Worm (Caenorhabditis elegans) whole organism, dauer: Measurements from ENCODE around the gene C28C12.12.

Experiments used
- unc-62 ChIP-seq: sonication (generic microtip); optimal IDR thresholded peaks from 2 replicates; lab custom pipeline; 2017; ENCODE audit warnings: missing biosample characterization, missing genetic modification reagents, missing genetic modification characterization

Gene C28C12.12

ce11 chrIV:8450534-8450933 is 45.6 kb downstream of the C28C12.12 start:
- no peak for TF ChIP-seq unc-62 (GFP tag; lab: Kevin White, UChicago)

- no peak for TF ChIP-seq unc-62 (GFP tag; lab: Kevin White, UChicago)
Measured at ce11 chrIV:8449869-8450268, 46.3 kb downstream of the C28C12.12 start.

- no peak for TF ChIP-seq unc-62 (GFP tag; lab: Kevin White, UChicago)
Measured at ce11 chrIV:8446904-8447303, 49.3 kb downstream of the C28C12.12 start, which contains the start of gene T01B11.1. T01B11.1 (plus strand) TSS chrIV:8447204.
